Fruit fly (Drosophila melanogaster): ENCODE results near the gene Spn31A.

The Spn31A gene

dm6 chr2L:10061276-10061675 is 660 bp downstream of the Spn31A start (continued):
- TF ChIP-seq ems (GFP tag; optimal IDR thresholded peaks at IDR 0.05) = no peak
- no peak for TF ChIP-seq CG3995 (GFP tag; optimal IDR thresholded peaks at IDR 0.05)
- TF ChIP-seq otp (GFP tag; IDR thresholded peaks at IDR 0.05) = no peak
- TF ChIP-seq insv (GFP tag; optimal IDR thresholded peaks at IDR 0.05) = no peak
- peak; percentile 19 for TF ChIP-seq ind (GFP tag; optimal IDR thresholded peaks at IDR 0.05)
- TF ChIP-seq Ets65A (GFP tag) = peak; percentile 19
- TF ChIP-seq CG17385 (GFP tag; optimal IDR thresholded peaks at IDR 0.05) = no peak
- no peak for TF ChIP-seq CG17612 (GFP tag; IDR thresholded peaks at IDR 0.05)
- no peak for TF ChIP-seq CG34376 (GFP tag; optimal IDR thresholded peaks at IDR 0.05)
- peak; percentile 4 for TF ChIP-seq CG15514 (GFP tag; optimal IDR thresholded peaks at IDR 0.05)
- TF ChIP-seq tup (GFP tag; optimal IDR thresholded peaks at IDR 0.05) = no peak
- TF ChIP-seq CG9797 (GFP tag; optimal IDR thresholded peaks at IDR 0.05) = no peak
- TF ChIP-seq Dek (tag; optimal IDR thresholded peaks at IDR 0.05) = no peak
- no peak for TF ChIP-seq ap (GFP tag; IDR thresholded peaks at IDR 0.05)
- TF ChIP-seq CG14014 (GFP tag; IDR thresholded peaks at IDR 0.05) = no peak
- TF ChIP-seq shn (GFP tag; optimal IDR thresholded peaks at IDR 0.05) = no peak
- no peak for TF ChIP-seq cad (GFP tag; optimal IDR thresholded peaks at IDR 0.05)
- TF ChIP-seq CG2120 (GFP tag; optimal IDR thresholded peaks at IDR 0.05) = peak; percentile 51
- no peak for TF ChIP-seq CG10565 (GFP tag; optimal IDR thresholded peaks at IDR 0.05)
- no peak for TF ChIP-seq Bdp1 (GFP tag; optimal IDR thresholded peaks at IDR 0.05)
- no peak for TF ChIP-seq Jarid2 (GFP tag; optimal IDR thresholded peaks at IDR 0.05)
- TF ChIP-seq Atf-2 (GFP tag; optimal IDR thresholded peaks at IDR 0.05) = no peak
- TF ChIP-seq gce (GFP tag; IDR thresholded peaks at IDR 0.05) = no peak
- TF ChIP-seq Oli (tag; optimal IDR thresholded peaks at IDR 0.05) = peak; percentile 40
- TF ChIP-seq Eip74EF (GFP tag; optimal IDR thresholded peaks at IDR 0.05) = no peak
- peak; percentile 42; the same call in 1 of the 2 replicates for TF ChIP-seq CG6689 (GFP tag; IDR thresholded peaks at IDR 0.05)
- TF ChIP-seq toy (GFP tag; IDR thresholded peaks at IDR 0.05) = no peak
- TF ChIP-seq E2f1 (GFP tag; IDR thresholded peaks at IDR 0.05) = 0 out of 2 replicates have a peak, but pooled peaks have one; percentile 13
- TF ChIP-seq CG9727 (GFP tag; optimal IDR thresholded peaks at IDR 0.05) = peak; percentile 14
- TF ChIP-seq CG7786 (GFP tag; optimal IDR thresholded peaks at IDR 0.05) = no peak
- TF ChIP-seq NC2α (GFP tag; optimal IDR thresholded peaks at IDR 0.05) = no peak
- TF ChIP-seq CG17568 (GFP tag; optimal IDR thresholded peaks at IDR 0.05) = no peak
- TF ChIP-seq esg (GFP tag; conservative IDR thresholded peaks at IDR 0.05) = peak; percentile 34; the same call in 1 of the 2 replicates
- peak; percentile 55 for TF ChIP-seq dmrt99B (tag; optimal IDR thresholded peaks at IDR 0.05)
- TF ChIP-seq HLH3B (GFP tag; IDR thresholded peaks at IDR 0.05) = peak; percentile 37; the same call in 1 of the 2 replicates
- no peak for TF ChIP-seq chinmo (GFP tag; IDR thresholded peaks at IDR 0.05; ENCODE audit: partially characterized antibody)
- TF ChIP-seq bsh (GFP tag; optimal IDR thresholded peaks at IDR 0.05) = no peak
- TF ChIP-seq PHDP (tag; optimal IDR thresholded peaks at IDR 0.05) = no peak
- peak; percentile 64 for TF ChIP-seq gem (tag; optimal IDR thresholded peaks at IDR 0.05)
- TF ChIP-seq vvl (GFP tag; IDR thresholded peaks at IDR 0.05) = no peak
- TF ChIP-seq CG12769 (tag; optimal IDR thresholded peaks at IDR 0.05) = no peak
- no peak for TF ChIP-seq usp (GFP tag; optimal IDR thresholded peaks at IDR 0.05)
- TF ChIP-seq HLH4C (GFP tag; IDR thresholded peaks at IDR 0.05; ENCODE audit: partially characterized antibody) = no peak
- peak; percentile 63; the same call in 2 of the 3 replicates for TF ChIP-seq dysf (GFP tag; IDR thresholded peaks at IDR 0.05)
- TF ChIP-seq sim (GFP tag; IDR thresholded peaks at IDR 0.05) = no peak
- peak; percentile 45 for TF ChIP-seq CG13296 (GFP tag; optimal IDR thresholded peaks at IDR 0.05)
- TF ChIP-seq CG16815 (GFP tag; optimal IDR thresholded peaks at IDR 0.05) = no peak
- no peak for TF ChIP-seq grau (tag; optimal IDR thresholded peaks at IDR 0.05)
- TF ChIP-seq inv (GFP tag; IDR thresholded peaks at IDR 0.05; ENCODE audit: partially characterized antibody) = no peak
- TF ChIP-seq Poxn (GFP tag; IDR thresholded peaks at IDR 0.05) = no peak
- peak; percentile 9 to 28 for TF ChIP-seq dpn (GFP tag; optimal IDR thresholded peaks at IDR 0.05)
- peak; percentile 64 for TF ChIP-seq sens (GFP tag)
